Worm (Caenorhabditis elegans) whole organism, young adult: ENCODE data around the gene C45B11.5.

Source experiments
- B0035.1 ChIP-seq: sonication (generic microtip); optimal IDR thresholded peaks from 2 replicates; lab custom pipeline; 2016; ENCODE audit warnings: missing genetic modification characterization, mild to moderate bottlenecking, missing compliant biosample characterization, missing genotype, missing genetic modification reagents
- B0336.3 ChIP-seq: fragments of 200-800 bp; sonication (Bioruptor generic); IDR thresholded peaks from 2 replicates; pipeline ENCODE4 v1.3.6; 2022; ENCODE audit warnings: missing genetic modification characterization, missing compliant biosample characterization
- C06A6.2 ChIP-seq: fragments of 200-800 bp; sonication (Bioruptor generic); conservative IDR thresholded peaks from 2 replicates; pipeline ENCODE4 v1.3.6; 2022; ENCODE audit warnings: missing genetic modification characterization, missing compliant biosample characterization
- D2030.7 ChIP-seq: fragments of 200-800 bp; sonication (Bioruptor generic); IDR thresholded peaks from 2 replicates; pipeline ENCODE4 v1.3.6; 2022; ENCODE audit warnings: missing genetic modification reagents, missing genetic modification characterization, missing compliant biosample characterization
- F23B12.7 ChIP-seq: sonication (generic microtip); optimal IDR thresholded peaks from 2 replicates; lab custom pipeline; 2017; ENCODE audit warnings: missing genetic modification characterization, mild to moderate bottlenecking, missing compliant biosample characterization, antibody characterized with exemption, moderate library complexity; ENCODE audit not compliant: insufficient read depth
- F33H1.4 ChIP-seq: fragments of 200-800 bp; sonication (Bioruptor generic); IDR thresholded peaks from 2 replicates; pipeline ENCODE4 v1.3.6; 2022; ENCODE audit warnings: missing genetic modification reagents, missing genetic modification characterization, missing compliant biosample characterization
- F37B4.10 ChIP-seq: fragments of 200-800 bp; sonication (Bioruptor generic); IDR thresholded peaks from 2 replicates; pipeline ENCODE4 v1.3.6; 2022; ENCODE audit warnings: missing genetic modification characterization, missing compliant biosample characterization
- F57C9.4 ChIP-seq: sonication (generic microtip); optimal IDR thresholded peaks from 2 replicates; lab custom pipeline; 2017; ENCODE audit warnings: mild to moderate bottlenecking, missing genetic modification characterization, missing compliant biosample characterization
- K12H6.12 ChIP-seq: fragments of 200-800 bp; sonication (Bioruptor generic); optimal IDR thresholded peaks from 2 replicates; lab custom pipeline; 2018; ENCODE audit warnings: mild to moderate bottlenecking, missing genetic modification characterization, missing compliant biosample characterization
- T26A5.8 ChIP-seq: sonication (generic microtip); optimal IDR thresholded peaks from 2 replicates; lab custom pipeline; 2016; ENCODE audit warnings: missing genetic modification characterization, missing compliant biosample characterization
- ZK185.1 ChIP-seq: sonication (generic microtip); optimal IDR thresholded peaks from 2 replicates; lab custom pipeline; 2016; ENCODE audit warnings: mild to moderate bottlenecking, missing genetic modification characterization, missing compliant biosample characterization; ENCODE audit not compliant: poor library complexity, severe bottlenecking
- akir-1 ChIP-seq: fragments of 200-800 bp; sonication (Bioruptor generic); optimal IDR thresholded peaks from 2 replicates; lab custom pipeline; 2018; ENCODE audit warnings: mild to moderate bottlenecking, missing genetic modification characterization, moderate library complexity, missing compliant biosample characterization
- atf-7 ChIP-seq: sonication (generic microtip); optimal IDR thresholded peaks from 2 replicates; lab custom pipeline; 2017; ENCODE audit warnings: mild to moderate bottlenecking, missing genetic modification characterization, missing compliant biosample characterization
- attf-6 ChIP-seq: fragments of 200-800 bp; sonication (Bioruptor generic); IDR thresholded peaks from 2 replicates; pipeline ENCODE4 v1.3.6; 2022; ENCODE audit warnings: missing genetic modification reagents, missing genetic modification characterization, missing compliant biosample characterization
- ccch-3 ChIP-seq: fragments of 200-800 bp; sonication (Bioruptor generic); optimal IDR thresholded peaks from 2 replicates; lab custom pipeline; 2018; ENCODE audit warnings: mild to moderate bottlenecking, missing genetic modification characterization, missing compliant biosample characterization
- cebp-1 ChIP-seq, 2 experiments: fragments of 200-800 bp in 1 of 2; sonication (Bioruptor generic) in 1 of 2; sonication (generic microtip) in 1 of 2; IDR thresholded peaks in 1 of 2; optimal IDR thresholded peaks in 1 of 2; 2 replicates each; pipeline versions ENCODE4 v1.3.6 to Lab custom; 2017 to 2022; ENCODE audit warnings: missing compliant biosample characterization in 2 of 2, missing genetic modification characterization in 2 of 2, mild to moderate bottlenecking in 1 of 2, missing genetic modification reagents in 1 of 2, moderate library complexity in 1 of 2
- ceh-27 ChIP-seq: fragments of 200-800 bp; sonication (Bioruptor generic); optimal IDR thresholded peaks from 2 replicates; lab custom pipeline; 2018; ENCODE audit warnings: mild to moderate bottlenecking, missing genetic modification characterization, moderate library complexity, missing compliant biosample characterization
- chd-7 ChIP-seq: sonication (generic microtip); optimal IDR thresholded peaks from 2 replicates; lab custom pipeline; 2016; ENCODE audit warnings: mild to moderate bottlenecking, missing genetic modification characterization, moderate library complexity, missing compliant biosample characterization
- die-1 ChIP-seq: sonication (generic microtip); optimal IDR thresholded peaks from 2 replicates; lab custom pipeline; 2016; ENCODE audit warnings: missing genotype, mild to moderate bottlenecking, missing genetic modification characterization, missing compliant biosample characterization
- dox-1 ChIP-seq: fragments of 200-800 bp; sonication (Bioruptor generic); IDR thresholded peaks from 2 replicates; pipeline ENCODE4 v1.3.6; 2022; ENCODE audit warnings: missing genetic modification reagents, missing genetic modification characterization, missing compliant biosample characterization
- efl-1 ChIP-seq: fragments of 150-350 bp; optimal IDR thresholded peaks from 2 replicates; lab custom pipeline; 2014; ENCODE audit warnings: missing biosample characterization, missing genetic modification reagents, missing genetic modification characterization
- egl-18 ChIP-seq: fragments of 200-800 bp; sonication (Bioruptor generic); IDR thresholded peaks from 2 replicates; pipeline ENCODE4 v1.3.6; 2022; ENCODE audit warnings: missing genetic modification reagents, missing genetic modification characterization, missing compliant biosample characterization
- egrh-3 ChIP-seq: fragments of 200-800 bp; sonication (Bioruptor generic); IDR thresholded peaks from 2 replicates; pipeline ENCODE4 v1.3.6; 2022; ENCODE audit warnings: missing genetic modification reagents, missing genetic modification characterization, missing compliant biosample characterization
- ekl-4 ChIP-seq: fragments of 200-800 bp; sonication (Bioruptor generic); IDR thresholded peaks from 2 replicates; pipeline ENCODE4 v1.3.6; 2022; ENCODE audit warnings: missing genetic modification reagents, missing genetic modification characterization, missing compliant biosample characterization
- him-1 ChIP-seq: sonication (generic microtip); optimal IDR thresholded peaks from 2 replicates; lab custom pipeline; 2016; ENCODE audit warnings: missing genotype, missing genetic modification reagents, missing genetic modification characterization, missing compliant biosample characterization
- hmg-1.2 ChIP-seq: fragments of 200-800 bp; sonication (Bioruptor generic); IDR thresholded peaks from 2 replicates; pipeline ENCODE4 v1.3.6; 2022; ENCODE audit warnings: missing genetic modification reagents, missing genetic modification characterization, missing compliant biosample characterization
- hrde-1 ChIP-seq: sonication (generic microtip); optimal IDR thresholded peaks from 2 replicates; lab custom pipeline; 2016; ENCODE audit warnings: missing genetic modification characterization, mild to moderate bottlenecking, missing compliant biosample characterization, moderate library complexity, missing genotype, missing genetic modification reagents, borderline replicate concordance
- hsf-1 ChIP-seq: fragments of 200-800 bp; sonication (Bioruptor generic); IDR thresholded peaks from 2 replicates; pipeline ENCODE4 v1.3.6; 2022; ENCODE audit warnings: missing genetic modification reagents, missing genetic modification characterization, missing compliant biosample characterization
- let-607 ChIP-seq, 2 experiments: fragments of 200-800 bp in 1 of 2; sonication (Bioruptor generic) in 1 of 2; sonication (generic microtip) in 1 of 2; optimal IDR thresholded peaks; 2 replicates each; lab custom pipeline; 2016 to 2018; ENCODE audit warnings: mild to moderate bottlenecking in 2 of 2, missing compliant biosample characterization in 2 of 2, missing genetic modification characterization in 2 of 2, moderate library complexity in 2 of 2, missing genotype in 1 of 2
- lin-35 ChIP-seq, 3 experiments: fragments of 150-350 bp in 2 of 3; sonication (generic microtip) in 1 of 3; optimal IDR thresholded peaks; 2 replicates each; lab custom pipeline; 2014 to 2018; ENCODE audit warnings: missing biosample characterization in 3 of 3, missing genetic modification characterization in 3 of 3, missing genetic modification reagents in 3 of 3
- lin-54 ChIP-seq: fragments of 200-800 bp; sonication (Bioruptor generic); optimal IDR thresholded peaks from 2 replicates; lab custom pipeline; 2018; ENCODE audit warnings: mild to moderate bottlenecking, missing genetic modification characterization, missing compliant biosample characterization
- lir-1 ChIP-seq: fragments of 200-800 bp; sonication (Bioruptor generic); conservative IDR thresholded peaks from 2 replicates; pipeline ENCODE4 v1.3.6; 2022; ENCODE audit warnings: missing genetic modification reagents, missing genetic modification characterization, missing compliant biosample characterization
- madf-3 ChIP-seq: fragments of 200-800 bp; sonication (Bioruptor generic); IDR thresholded peaks from 2 replicates; pipeline ENCODE4 v1.3.6; 2022; ENCODE audit warnings: missing genetic modification reagents, missing genetic modification characterization, missing compliant biosample characterization
- mcd-1 ChIP-seq: fragments of 200-800 bp; sonication (Bioruptor generic); IDR thresholded peaks from 2 replicates; pipeline ENCODE4 v1.3.6; 2022; ENCODE audit warnings: missing genetic modification reagents, missing genetic modification characterization, missing compliant biosample characterization
- mel-28 ChIP-seq: sonication (generic microtip); optimal IDR thresholded peaks from 2 replicates; lab custom pipeline; 2016; ENCODE audit warnings: borderline replicate concordance, mild to moderate bottlenecking, missing genetic modification characterization, missing compliant biosample characterization
- mes-4 ChIP-seq: sonication (generic microtip); optimal IDR thresholded peaks from 2 replicates; lab custom pipeline; 2016; ENCODE audit warnings: missing genotype, missing genetic modification characterization, missing compliant biosample characterization
- nfyb-1 ChIP-seq: fragments of 200-800 bp; sonication (Bioruptor generic); IDR thresholded peaks from 2 replicates; pipeline ENCODE4 v1.3.6; 2022; ENCODE audit warnings: missing genetic modification reagents, missing genetic modification characterization, missing compliant biosample characterization
- nhr-80 ChIP-seq: sonication (generic microtip); optimal IDR thresholded peaks from 2 replicates; lab custom pipeline; 2016; ENCODE audit warnings: missing genetic modification characterization, missing compliant biosample characterization
- rcor-1 ChIP-seq: fragments of 200-800 bp; sonication (Bioruptor generic); IDR thresholded peaks from 2 replicates; pipeline ENCODE4 v1.3.6; 2022; ENCODE audit warnings: missing genetic modification reagents, missing genetic modification characterization, missing compliant biosample characterization
- snpc-1.1 ChIP-seq: sonication (generic microtip); optimal IDR thresholded peaks from 2 replicates; lab custom pipeline; 2017; ENCODE audit warnings: missing genetic modification characterization, mild to moderate bottlenecking, missing compliant biosample characterization, antibody characterized with exemption, moderate library complexity, missing genotype, missing genetic modification reagents; ENCODE audit not compliant: insufficient read depth
- snpc-4 ChIP-seq, 5 experiments: fragments of 150-350 bp in 1 of 5; sonication (generic microtip) in 4 of 5; optimal IDR thresholded peaks; 2 replicates each; lab custom pipeline; 2014 to 2018; ENCODE audit warnings: missing genetic modification characterization in 5 of 5, missing biosample characterization in 3 of 5, antibody characterized with exemption in 2 of 5, mild to moderate bottlenecking in 2 of 5, missing compliant biosample characterization in 2 of 5, missing genotype in 2 of 5, moderate library complexity in 2 of 5, missing genetic modification reagents in 1 of 5
- tlf-1 ChIP-seq: fragments of 200-800 bp; sonication (Bioruptor generic); optimal IDR thresholded peaks from 2 replicates; lab custom pipeline; 2018; ENCODE audit warnings: mild to moderate bottlenecking, missing genetic modification characterization, missing compliant biosample characterization
- xnd-1 ChIP-seq: sonication (generic microtip); optimal IDR thresholded peaks from 2 replicates; lab custom pipeline; 2016; ENCODE audit warnings: missing genotype, missing genetic modification reagents, missing genetic modification characterization, missing compliant biosample characterization
- zfh-2 ChIP-seq: fragments of 200-800 bp; sonication (Bioruptor generic); conservative IDR thresholded peaks from 2 replicates; pipeline ENCODE4 v1.3.6; 2022; ENCODE audit warnings: missing genetic modification reagents, missing genetic modification characterization, missing compliant biosample characterization
- ztf-22 ChIP-seq: fragments of 200-800 bp; sonication (Bioruptor generic); optimal IDR thresholded peaks from 2 replicates; lab custom pipeline; 2018; ENCODE audit warnings: mild to moderate bottlenecking, missing genetic modification characterization, moderate library complexity, missing compliant biosample characterization
- ztf-28 ChIP-seq: fragments of 200-800 bp; sonication (Bioruptor generic); IDR thresholded peaks from 2 replicates; pipeline ENCODE4 v1.3.6; 2022; ENCODE audit warnings: missing genetic modification reagents, missing genetic modification characterization, missing compliant biosample characterization

The C45B11.5 gene

DNA sequence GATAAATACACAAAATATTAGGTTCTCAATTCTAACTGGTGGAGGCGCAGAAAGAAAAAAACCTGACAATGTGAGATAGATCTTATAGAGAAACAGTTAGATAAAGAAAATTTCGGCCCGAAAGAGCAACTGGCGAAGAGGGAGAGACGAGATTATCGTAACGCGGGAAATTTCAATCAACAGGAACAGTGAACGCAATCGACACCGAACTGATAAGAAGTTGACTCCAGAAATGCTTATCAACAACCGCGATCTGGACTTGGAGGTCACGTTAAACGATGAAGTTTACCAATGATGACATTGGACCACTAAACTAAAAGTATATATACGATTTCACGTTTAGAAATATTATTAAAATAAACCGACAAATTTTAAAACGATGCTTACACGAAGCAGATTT is 34.8 kb downstream of the C45B11.5 start (continued):
- TF ChIP-seq ZK185.1 (tag; lab: Kevin White, UChicago) (peak; percentile 43), F23B12.7 (tag; lab: Kevin White, UChicago) (peak; percentile 39), lin-35 (GFP tag; optimal IDR thresholded peaks at IDR 0.05; lab: Kevin White, UChicago) (peak in 1 of 3 experiments; percentile 81), B0035.1 (tag; lab: Kevin White, UChicago) (peak; percentile 24), madf-3 (GFP tag; lab: Robert Waterston, UW) (peak; percentile 94), nfyb-1 (peak; percentile 84), mcd-1 (GFP tag; lab: Robert Waterston, UW) (peak; percentile 55), mes-4 (tag; lab: Kevin White, UChicago) (no peak), ceh-27 (peak; percentile 68), nhr-80 (tag; lab: Kevin White, UChicago) (peak; percentile 20), atf-7 (tag; lab: Kevin White, UChicago) (peak; percentile 70), T26A5.8 (peak; percentile 73), let-607 (tag; optimal IDR thresholded peaks at IDR 0.05; lab: Kevin White, UChicago) (peak in 1 of 2 experiments; percentile 19), zfh-2 (no peak), egrh-3 (GFP tag; lab: Robert Waterston, UW) (no peak), lin-54 (GFP tag; lab: Kevin White, UChicago) (peak; percentile 77), F57C9.4 (tag; lab: Kevin White, UChicago) (no peak), ztf-28 (GFP tag; lab: Robert Waterston, UW) (no peak), die-1 (tag; lab: Kevin White, UChicago) (peak; percentile 67), F37B4.10 (no peak), snpc-4 (GFP tag; optimal IDR thresholded peaks at IDR 0.05; lab: Kevin White, UChicago) (peak; percentile 28), snpc-4 (tag; optimal IDR thresholded peaks at IDR 0.05; lab: Kevin White, UChicago) (peak in 3 of 4 experiments; percentile 50 to 52 (median 50)), akir-1 (GFP tag; lab: Kevin White, UChicago) (no peak), snpc-1.1 (tag; lab: Kevin White, UChicago) (no peak), lir-1 (GFP tag; lab: Robert Waterston, UW) (no peak), egl-18 (GFP tag; lab: Robert Waterston, UW) (0 out of 2 replicates have a peak, but pooled peaks have one; percentile 2), attf-6 (GFP tag; lab: Robert Waterston, UW) (peak; percentile 87), ccch-3 (GFP tag; lab: Kevin White, UChicago) (no peak), xnd-1 (tag; lab: Kevin White, UChicago) (peak; percentile 9), mel-28 (no peak), rcor-1 (GFP tag; lab: Robert Waterston, UW) (peak; percentile 75; the same call in 1 of the 2 replicates), him-1 (peak; percentile 67), ztf-22 (GFP tag; lab: Kevin White, UChicago) (no peak), cebp-1 (GFP tag; IDR thresholded peaks at IDR 0.05; lab: Robert Waterston, UW) (no peak), cebp-1 (tag; optimal IDR thresholded peaks at IDR 0.05; lab: Kevin White, UChicago) (peak; percentile 40), C06A6.2 (GFP tag; lab: Robert Waterston, UW) (no peak), chd-7 (tag; lab: Kevin White, UChicago) (peak; percentile 66), hsf-1 (peak; percentile 86), hrde-1 (tag; lab: Kevin White, UChicago) (peak; percentile 85), F33H1.4 (GFP tag; lab: Robert Waterston, UW) (peak; percentile 24), B0336.3 (GFP tag; lab: Robert Waterston, UW) (peak; percentile 93), hmg-1.2 (GFP tag; lab: Robert Waterston, UW) (peak; percentile 34; the same call in 1 of the 2 replicates), dox-1 (GFP tag; lab: Robert Waterston, UW) (peak; percentile 65), efl-1 (GFP tag; lab: Kevin White, UChicago) (no peak), ekl-4 (GFP tag; lab: Robert Waterston, UW) (peak; percentile 95), K12H6.12 (tag; lab: Kevin White, UChicago) (no peak), D2030.7 (0 out of 2 replicates have a peak, but pooled peaks have one; percentile 30), tlf-1 (GFP tag; lab: Kevin White, UChicago) (peak; percentile 78)
